Fruit fly (Drosophila melanogaster): ENCODE measurements around the gene CG1737.
A peak's percentile ranks its signal among the peaks of the same experiment; 100 is the strongest.

CG1737 gene

dm6 chrX:11367783-11368509, 17.5 kb downstream of the CG1737 start, which contains the start of the genes hop and Tim8 (continued):
- TF ChIP-seq Opbp (GFP tag; IDR thresholded peaks at IDR 0.05; ENCODE audit: partially characterized antibody) (peak; percentile 88), tll (GFP tag; optimal IDR thresholded peaks at IDR 0.05) (no peak), CG17385 (GFP tag; optimal IDR thresholded peaks at IDR 0.05) (no peak), HmgZ (tag; optimal IDR thresholded peaks at IDR 0.05) (no peak), CG2129 (GFP tag; IDR thresholded peaks at IDR 0.05; ENCODE audit: partially characterized antibody) (peak; percentile 65), E2f2 (GFP tag; IDR thresholded peaks at IDR 0.05) (peak; percentile 52), pzg (GFP tag; optimal IDR thresholded peaks at IDR 0.05) (peak; percentile 75), Dll (GFP tag; IDR thresholded peaks at IDR 0.05; ENCODE audit: partially characterized antibody) (peak; percentile 87), pho (GFP tag; optimal IDR thresholded peaks at IDR 0.05) (peak; percentile 2), CoRest (tag; optimal IDR thresholded peaks at IDR 0.05) (peak; percentile 19), lilli (GFP tag; optimal IDR thresholded peaks at IDR 0.05) (no peak), BEAF-32 (GFP tag; optimal IDR thresholded peaks at IDR 0.05) (peak; percentile 91), exex (tag; optimal IDR thresholded peaks at IDR 0.05) (no peak), CG12744 (GFP tag; optimal IDR thresholded peaks at IDR 0.05) (no peak), CG1529 (GFP tag; optimal IDR thresholded peaks at IDR 0.05) (no peak), Bgb (GFP tag; IDR thresholded peaks at IDR 0.05; ENCODE audit: partially characterized antibody) (peak; percentile 90), Vsx1 (GFP tag; optimal IDR thresholded peaks at IDR 0.05) (no peak), CG9727 (GFP tag; optimal IDR thresholded peaks at IDR 0.05) (peak; percentile 3), dm (GFP tag; optimal IDR thresholded peaks at IDR 0.05) (peak; percentile 46), vnd (GFP tag; IDR thresholded peaks at IDR 0.05; ENCODE audit: partially characterized antibody) (peak; percentile 92), seq (GFP tag; IDR thresholded peaks at IDR 0.05) (no peak), CG16813 (GFP tag; IDR thresholded peaks at IDR 0.05; ENCODE audit: partially characterized antibody) (peak; percentile 95), hth (optimal IDR thresholded peaks at IDR 0.05) (no peak), esg (GFP tag; conservative IDR thresholded peaks at IDR 0.05) (no peak), amos (GFP tag; IDR thresholded peaks at IDR 0.05; ENCODE audit: partially characterized antibody) (peak; percentile 89), CG17186 (GFP tag; optimal IDR thresholded peaks at IDR 0.05) (peak; percentile 50), sna (GFP tag; IDR thresholded peaks at IDR 0.05; ENCODE audit: partially characterized antibody) (peak; percentile 88), Sin3A (optimal IDR thresholded peaks at IDR 0.05) (peak; percentile 79), CG32772 (GFP tag; IDR thresholded peaks at IDR 0.05) (no peak), dpn (GFP tag; optimal IDR thresholded peaks at IDR 0.05) (no peak), CG15479 (GFP tag; optimal IDR thresholded peaks at IDR 0.05) (no peak), Sry-δ (GFP tag; optimal IDR thresholded peaks at IDR 0.05) (peak; percentile 77), trem (tag; optimal IDR thresholded peaks at IDR 0.05) (peak; percentile 32), CG42726 (GFP tag; IDR thresholded peaks at IDR 0.05; ENCODE audit: partially characterized antibody) (peak; percentile 71; the same call in 1 of the 2 replicates), jing (GFP tag; optimal IDR thresholded peaks at IDR 0.05) (no peak), dmrt11E (tag; optimal IDR thresholded peaks at IDR 0.05) (no peak), nmo (GFP tag; optimal IDR thresholded peaks at IDR 0.05) (peak; percentile 24), gfzf (GFP tag; optimal IDR thresholded peaks at IDR 0.05) (peak; percentile 33), Doc3 (GFP tag; IDR thresholded peaks at IDR 0.05; ENCODE audit: partially characterized antibody) (peak; percentile 66; the same call in 2 of the 3 replicates), chif (GFP tag; optimal IDR thresholded peaks at IDR 0.05) (no peak), CG6683 (GFP tag; optimal IDR thresholded peaks at IDR 0.05) (no peak), unc-4 (GFP tag; IDR thresholded peaks at IDR 0.05; ENCODE audit: partially characterized antibody) (peak; percentile 85), CG14014 (GFP tag; IDR thresholded peaks at IDR 0.05) (no peak), Elba2 (GFP tag; optimal IDR thresholded peaks at IDR 0.05) (no peak), hbn (GFP tag; IDR thresholded peaks at IDR 0.05; ENCODE audit: partially characterized antibody) (peak; percentile 73), CG9609 (GFP tag; optimal IDR thresholded peaks at IDR 0.05) (no peak), CG10147 (GFP tag; optimal IDR thresholded peaks at IDR 0.05) (peak; percentile 17), CG10267 (tag; optimal IDR thresholded peaks at IDR 0.05) (peak; percentile 41)
